Worm (Caenorhabditis elegans): ENCODE data around the gene C34C12.2.

C34C12.2 gene

ce11 chrIII:3470973-3471372 is 17.4 kb downstream of the C34C12.2 start:
- TF ChIP-seq him-1 (tag; optimal IDR thresholded peaks at IDR 0.05) (peak; percentile 48), madf-8 (GFP tag; conservative IDR thresholded peaks at IDR 0.05) (peak; percentile 70), F33H1.4 (GFP tag; IDR thresholded peaks at IDR 0.05) (peak; percentile 86), nfya-2 (GFP tag; IDR thresholded peaks at IDR 0.05) (no peak), ceh-27 (GFP tag; optimal IDR thresholded peaks at IDR 0.05) (no peak), snpc-3.4 (tag; optimal IDR thresholded peaks at IDR 0.05) (peak; percentile 30), tlf-1 (GFP tag; optimal IDR thresholded peaks at IDR 0.05) (no peak), D2030.7 (GFP tag; IDR thresholded peaks at IDR 0.05) (peak; percentile 31; the same call in 1 of the 2 replicates), B0019.2 (GFP tag; conservative IDR thresholded peaks at IDR 0.05) (no peak), madf-6 (GFP tag; IDR thresholded peaks at IDR 0.05) (peak; percentile 81), ztf-22 (GFP tag; optimal IDR thresholded peaks at IDR 0.05) (no peak), lin-26 (GFP tag; IDR thresholded peaks at IDR 0.05) (no peak), xnd-1 (tag; optimal IDR thresholded peaks at IDR 0.05) (peak; percentile 74), C06A6.2 (GFP tag; conservative IDR thresholded peaks at IDR 0.05) (no peak), ztf-18 (tag; optimal IDR thresholded peaks at IDR 0.05) (no peak), efl-1 (GFP tag; optimal IDR thresholded peaks at IDR 0.05) (peak; percentile 58), lsl-1 (GFP tag; optimal IDR thresholded peaks at IDR 0.05) (peak; percentile 90)

ce11 chrIII:3471403-3472053 is 17.9 kb downstream of the C34C12.2 start, which contains the start of gene rsu-1:
rsu-1 (plus strand) TSS chrIII:3472003.
- TF ChIP-seq ZK185.1 (tag; optimal IDR thresholded peaks at IDR 0.05; ENCODE audit: poor library complexity, severe bottlenecking) (peak; percentile 64), unc-62 (GFP tag; optimal IDR thresholded peaks at IDR 0.05) (no peak), cebp-1 (GFP tag; IDR thresholded peaks at IDR 0.05) (no peak), cebp-1 (tag; optimal IDR thresholded peaks at IDR 0.05) (peak; percentile 56), lin-54 (GFP tag; optimal IDR thresholded peaks at IDR 0.05) (peak; percentile 15), lin-35 (GFP tag; optimal IDR thresholded peaks at IDR 0.05) (peak in 1 of 3 experiments; percentile 24), dox-1 (GFP tag; IDR thresholded peaks at IDR 0.05) (peak; percentile 34; the same call in 1 of the 2 replicates), ceh-27 (GFP tag; optimal IDR thresholded peaks at IDR 0.05) (peak; percentile 14), Y56A3A.18 (GFP tag; IDR thresholded peaks at IDR 0.05) (peak; percentile 28; the same call in 1 of the 2 replicates), lin-40 (tag; optimal IDR thresholded peaks at IDR 0.05) (peak; percentile 50), egrh-3 (GFP tag; IDR thresholded peaks at IDR 0.05) (0 out of 2 replicates have a peak, but pooled peaks have one; percentile 18), aptf-2 (GFP tag; conservative IDR thresholded peaks at IDR 0.05) (no peak), snpc-3.4 (tag; optimal IDR thresholded peaks at IDR 0.05) (peak; percentile 25), zim-3 (tag; optimal IDR thresholded peaks at IDR 0.05) (no peak), snpc-1.1 (tag; optimal IDR thresholded peaks at IDR 0.05; ENCODE audit: insufficient read depth) (no peak), hmg-1.2 (GFP tag; IDR thresholded peaks at IDR 0.05) (peak; percentile 83), nhr-27 (tag; optimal IDR thresholded peaks at IDR 0.05) (no peak), attf-5 (GFP tag; optimal IDR thresholded peaks at IDR 0.05) (peak; percentile 31), Y53G8AR.9 (GFP tag; conservative IDR thresholded peaks at IDR 0.05) (0 out of 2 replicates have a peak, but pooled peaks have one; percentile 12), nhr-80 (tag; optimal IDR thresholded peaks at IDR 0.05) (peak; percentile 58)

ce11 chrIII:3475014-3475413 is 21.4 kb downstream of the C34C12.2 start:
- TF ChIP-seq him-1 (tag; optimal IDR thresholded peaks at IDR 0.05) (no peak), D2030.7 (GFP tag; IDR thresholded peaks at IDR 0.05) (no peak), ztf-6 (GFP tag; IDR thresholded peaks at IDR 0.05) (no peak), madf-10 (tag; optimal IDR thresholded peaks at IDR 0.05) (no peak), hlh-26 (GFP tag; conservative IDR thresholded peaks at IDR 0.05) (no peak), xnd-1 (tag; optimal IDR thresholded peaks at IDR 0.05) (no peak), dpff-1 (tag; optimal IDR thresholded peaks at IDR 0.05) (no peak), ceh-27 (GFP tag; optimal IDR thresholded peaks at IDR 0.05) (no peak), attf-6 (GFP tag; IDR thresholded peaks at IDR 0.05) (no peak), F39B2.1 (GFP tag; IDR thresholded peaks at IDR 0.05) (no peak), aptf-3 (GFP tag; IDR thresholded peaks at IDR 0.05) (no peak), nfya-2 (GFP tag; IDR thresholded peaks at IDR 0.05) (no peak), pha-4 (tag; optimal IDR thresholded peaks at IDR 0.05) (no peak), F22D6.2 (tag; optimal IDR thresholded peaks at IDR 0.05) (no peak), ztf-3 (GFP tag; optimal IDR thresholded peaks at IDR 0.05) (no peak), snpc-3.4 (tag; optimal IDR thresholded peaks at IDR 0.05) (no peak), Y53G8AR.9 (GFP tag; conservative IDR thresholded peaks at IDR 0.05) (no peak)

All from whole organism, young adult.